Fruit fly (Drosophila melanogaster) whole organism, embryonic: Measurements from ENCODE around the gene usp.

Experiments used
- Ada2b ChIP-seq: fragments of 200-800 bp; sonication (Bioruptor generic); IDR thresholded peaks from 2 replicates; pipeline ENCODE4 v1.3.6; 2022; ENCODE audit warnings: missing biosample characterization, missing genetic modification characterization
- Asciz ChIP-seq: fragments of 200-800 bp; sonication (Bioruptor generic); optimal IDR thresholded peaks from 2 replicates; lab custom pipeline; 2017; ENCODE audit warnings: missing biosample characterization, mild to moderate bottlenecking, missing genetic modification characterization, missing genetic modification reagents
- BtbVII ChIP-seq: fragments of 200-800 bp; sonication (Bioruptor generic); optimal IDR thresholded peaks from 3 replicates; lab custom pipeline; 2017; ENCODE audit warnings: missing biosample characterization, mild to moderate bottlenecking, missing genetic modification characterization
- CG11247 ChIP-seq: fragments of 200-800 bp; sonication (Bioruptor generic); IDR thresholded peaks from 2 replicates; pipeline ENCODE4 v1.3.6; 2022; ENCODE audit warnings: missing biosample characterization, missing genetic modification characterization
- CG12659 ChIP-seq: fragments of 200-800 bp; sonication (Bioruptor generic); optimal IDR thresholded peaks from 3 replicates; lab custom pipeline; 2017; ENCODE audit warnings: mild to moderate bottlenecking, missing biosample characterization, missing genetic modification reagents, missing genetic modification characterization
- CG12744 ChIP-seq: fragments of 200-800 bp; sonication (Bioruptor generic); optimal IDR thresholded peaks from 2 replicates; lab custom pipeline; 2016; ENCODE audit warnings: missing biosample characterization, missing genetic modification characterization
- CG13775 ChIP-seq: fragments of 200-800 bp; sonication (Bioruptor generic); optimal IDR thresholded peaks from 3 replicates; lab custom pipeline; 2017; ENCODE audit warnings: missing biosample characterization, mild to moderate bottlenecking, missing genetic modification characterization
- CG1602 ChIP-seq: fragments of 200-800 bp; sonication (Bioruptor generic); optimal IDR thresholded peaks from 3 replicates; lab custom pipeline; 2016; ENCODE audit warnings: missing biosample characterization, missing genetic modification characterization
- CG1603 ChIP-seq: fragments of 200-800 bp; sonication (Bioruptor generic); optimal IDR thresholded peaks from 2 replicates; lab custom pipeline; 2019; ENCODE audit warnings: missing biosample characterization, mild to moderate bottlenecking, missing genetic modification characterization, moderate library complexity
- CG16813 ChIP-seq: fragments of 200-800 bp; sonication (Bioruptor generic); IDR thresholded peaks from 3 replicates; pipeline ENCODE4 v1.3.6; 2022; ENCODE audit warnings: missing biosample characterization, missing genetic modification characterization; ENCODE audit not compliant: partially characterized antibody
- CG16815 ChIP-seq: fragments of 200-800 bp; sonication (Bioruptor generic); optimal IDR thresholded peaks from 3 replicates; lab custom pipeline; 2017; ENCODE audit warnings: missing biosample characterization, mild to moderate bottlenecking, missing genetic modification characterization
- CG17568 ChIP-seq: fragments of 200-800 bp; sonication (Bioruptor generic); optimal IDR thresholded peaks from 2 replicates; lab custom pipeline; 2018; ENCODE audit warnings: missing biosample characterization, mild to moderate bottlenecking, missing genetic modification characterization, moderate library complexity
- CG17612 ChIP-seq: fragments of 200-800 bp; sonication (Bioruptor generic); IDR thresholded peaks from 2 replicates; pipeline ENCODE4 v1.3.6; 2022; ENCODE audit warnings: missing biosample characterization, missing genetic modification characterization
- CG18011 ChIP-seq: fragments of 200-800 bp; sonication (Bioruptor generic); optimal IDR thresholded peaks from 2 replicates; lab custom pipeline; 2017; ENCODE audit warnings: missing biosample characterization, missing genetic modification characterization, mild to moderate bottlenecking, moderate library complexity, missing genotype
- CG18619 ChIP-seq: fragments of 200-800 bp; sonication (Bioruptor generic); optimal IDR thresholded peaks from 3 replicates; lab custom pipeline; 2017; ENCODE audit warnings: missing biosample characterization, mild to moderate bottlenecking, missing genetic modification characterization
- CG2199 ChIP-seq: fragments of 200-800 bp; sonication (Bioruptor generic); IDR thresholded peaks from 3 replicates; pipeline ENCODE4 v1.3.6; 2022; ENCODE audit warnings: missing biosample characterization, missing genetic modification characterization
- CG2712 ChIP-seq: fragments of 200-800 bp; optimal IDR thresholded peaks from 3 replicates; lab custom pipeline; 2019; ENCODE audit warnings: missing biosample characterization, mild to moderate bottlenecking, missing genetic modification characterization, moderate library complexity
- CG31388 ChIP-seq: fragments of 200-800 bp; sonication (Bioruptor generic); optimal IDR thresholded peaks from 2 replicates; lab custom pipeline; 2016; ENCODE audit warnings: missing biosample characterization, missing genetic modification characterization
- CG32772 ChIP-seq: fragments of 200-800 bp; sonication (Bioruptor generic); IDR thresholded peaks from 2 replicates; pipeline ENCODE4 v1.3.6; 2022; ENCODE audit warnings: missing biosample characterization, missing genetic modification characterization
- CG7556 ChIP-seq: fragments of 200-800 bp; sonication (Bioruptor generic); optimal IDR thresholded peaks from 2 replicates; lab custom pipeline; 2017; ENCODE audit warnings: missing biosample characterization, mild to moderate bottlenecking, missing genetic modification characterization
- CG8089 ChIP-seq: fragments of 200-800 bp; sonication (Bioruptor generic); optimal IDR thresholded peaks from 3 replicates; lab custom pipeline; 2016; ENCODE audit warnings: missing biosample characterization, missing genetic modification characterization
- CG8290 ChIP-seq, 3 experiments: fragments of 200-800 bp; sonication (Bioruptor generic); optimal IDR thresholded peaks; 2 replicates each; lab custom pipeline; 2016 to 2019; ENCODE audit warnings: missing biosample characterization in 3 of 3, missing genetic modification characterization in 3 of 3, mild to moderate bottlenecking in 2 of 3, moderate library complexity in 1 of 3
- CG9437 ChIP-seq: fragments of 200-800 bp; sonication (Bioruptor generic); optimal IDR thresholded peaks from 2 replicates; lab custom pipeline; 2018; ENCODE audit warnings: missing biosample characterization, mild to moderate bottlenecking, missing genetic modification characterization
- Camta ChIP-seq: fragments of 200-800 bp; sonication (Bioruptor generic); optimal IDR thresholded peaks from 2 replicates; lab custom pipeline; 2016; ENCODE audit warnings: missing biosample characterization, missing genetic modification characterization
- D ChIP-seq, 2 experiments: fragments of 200-800 bp in 1 of 2; fragments of >200 bp in 1 of 2; sonication (Bioruptor generic) in 1 of 2; optimal IDR thresholded peaks; 2 replicates in 1 of 2; 3 replicates in 1 of 2; lab custom pipeline; 2017; ENCODE audit warnings: mild to moderate bottlenecking in 1 of 2, missing biosample characterization in 1 of 2, missing genetic modification characterization in 1 of 2, missing genetic modification reagents in 1 of 2
- Dll ChIP-seq: fragments of 200-800 bp; sonication (Bioruptor generic); IDR thresholded peaks from 4 replicates; pipeline ENCODE4 v1.3.6; 2022; ENCODE audit warnings: missing biosample characterization, missing genetic modification characterization; ENCODE audit not compliant: partially characterized antibody
- E2f1 ChIP-seq: fragments of 200-800 bp; sonication (Bioruptor generic); IDR thresholded peaks from 2 replicates; pipeline ENCODE4 v1.3.6; 2022; ENCODE audit warnings: missing biosample characterization, missing genetic modification characterization
- HHEX ChIP-seq: fragments of 200-800 bp; sonication (Bioruptor generic); optimal IDR thresholded peaks from 3 replicates; lab custom pipeline; 2017; ENCODE audit warnings: missing biosample characterization, mild to moderate bottlenecking, missing genetic modification characterization, missing genetic modification reagents
- HLH54F ChIP-seq: fragments of 200-800 bp; sonication (Bioruptor generic); optimal IDR thresholded peaks from 3 replicates; lab custom pipeline; 2016; ENCODE audit warnings: missing biosample characterization, missing genetic modification characterization
- Hr78 ChIP-seq, 2 experiments: fragments of 200-800 bp in 1 of 2; fragments of >200 bp in 1 of 2; sonication (Bioruptor generic) in 1 of 2; optimal IDR thresholded peaks; 2 replicates each; lab custom pipeline; 2017 to 2019; ENCODE audit warnings: missing biosample characterization in 2 of 2, missing genetic modification characterization in 2 of 2, mild to moderate bottlenecking in 1 of 2, moderate library complexity in 1 of 2
- Myb ChIP-seq: fragments of 200-800 bp; sonication (Bioruptor generic); optimal IDR thresholded peaks from 2 replicates; lab custom pipeline; 2016; ENCODE audit warnings: missing biosample characterization, missing genetic modification characterization
- Rx ChIP-seq: fragments of 200-800 bp; sonication (Bioruptor generic); IDR thresholded peaks from 2 replicates; pipeline ENCODE4 v1.3.6; 2022; ENCODE audit warnings: missing biosample characterization, missing genetic modification characterization
- Ssrp ChIP-seq: fragments of 200-800 bp; sonication (Bioruptor generic); optimal IDR thresholded peaks from 2 replicates; lab custom pipeline; 2018; ENCODE audit warnings: missing biosample characterization, mild to moderate bottlenecking, missing genetic modification characterization, moderate library complexity
- Taf1 ChIP-seq: fragments of 200-800 bp; sonication (Bioruptor generic); IDR thresholded peaks from 2 replicates; pipeline ENCODE4 v1.3.6; 2022; ENCODE audit warnings: missing biosample characterization, missing genetic modification characterization
- caup ChIP-seq: fragments of 200-800 bp; sonication (Bioruptor generic); optimal IDR thresholded peaks from 3 replicates; lab custom pipeline; 2017; ENCODE audit warnings: missing biosample characterization, mild to moderate bottlenecking, missing genetic modification characterization, moderate library complexity; ENCODE audit not compliant: severe bottlenecking
- ems ChIP-seq: fragments of 200-800 bp; sonication (Bioruptor generic); optimal IDR thresholded peaks from 3 replicates; lab custom pipeline; 2016; ENCODE audit warnings: missing biosample characterization, missing genetic modification characterization
- exex ChIP-seq: fragments of 200-800 bp; sonication (Bioruptor generic); optimal IDR thresholded peaks from 4 replicates; lab custom pipeline; 2018; ENCODE audit warnings: missing biosample characterization, mild to moderate bottlenecking, missing genetic modification characterization, moderate library complexity
- gfzf ChIP-seq: fragments of 200-800 bp; sonication (Bioruptor generic); optimal IDR thresholded peaks from 2 replicates; lab custom pipeline; 2016; ENCODE audit warnings: missing biosample characterization, mild to moderate bottlenecking, missing genetic modification characterization, moderate library complexity
- grau ChIP-seq: fragments of 200-800 bp; optimal IDR thresholded peaks from 3 replicates; lab custom pipeline; 2019; ENCODE audit warnings: missing biosample characterization, mild to moderate bottlenecking, missing genetic modification characterization, moderate library complexity
- hkb ChIP-seq, 2 experiments: fragments of 200-800 bp in 1 of 2; fragments of >200 bp in 1 of 2; sonication (Bioruptor generic) in 1 of 2; IDR thresholded peaks in 1 of 2; optimal IDR thresholded peaks in 1 of 2; 2 replicates each; pipeline versions ENCODE4 v1.3.6 to Lab custom; 2017 to 2022; ENCODE audit warnings: missing biosample characterization in 1 of 2, missing genetic modification characterization in 1 of 2
- lbe ChIP-seq: fragments of 200-800 bp; sonication (Bioruptor generic); optimal IDR thresholded peaks from 2 replicates; lab custom pipeline; 2016; ENCODE audit warnings: missing biosample characterization, mild to moderate bottlenecking, missing genetic modification characterization
- lilli ChIP-seq: fragments of 200-800 bp; sonication (Bioruptor generic); optimal IDR thresholded peaks from 3 replicates; lab custom pipeline; 2016; ENCODE audit warnings: missing biosample characterization, missing genetic modification characterization
- oc ChIP-seq: fragments of 200-800 bp; sonication (Bioruptor generic); optimal IDR thresholded peaks from 2 replicates; lab custom pipeline; 2018; ENCODE audit warnings: missing biosample characterization, mild to moderate bottlenecking, missing genetic modification characterization, moderate library complexity
- pum ChIP-seq: fragments of 200-800 bp; sonication (Bioruptor generic); optimal IDR thresholded peaks from 2 replicates; lab custom pipeline; 2016; ENCODE audit warnings: missing biosample characterization, missing genetic modification characterization
- rib ChIP-seq: fragments of 200-800 bp; sonication (Bioruptor generic); IDR thresholded peaks from 2 replicates; pipeline ENCODE4 v1.3.6; 2022; ENCODE audit warnings: missing biosample characterization, missing genetic modification characterization
- run ChIP-seq: fragments of 200-800 bp; sonication (Bioruptor generic); optimal IDR thresholded peaks from 3 replicates; lab custom pipeline; 2018; ENCODE audit warnings: missing biosample characterization, mild to moderate bottlenecking, missing genetic modification characterization
- sisA ChIP-seq: fragments of 200-800 bp; sonication (Bioruptor generic); IDR thresholded peaks from 2 replicates; pipeline ENCODE4 v1.3.6; 2022; ENCODE audit warnings: missing biosample characterization, missing genetic modification characterization
- stc ChIP-seq: fragments of 200-800 bp; sonication (Bioruptor generic); IDR thresholded peaks from 2 replicates; pipeline ENCODE4 v1.3.6; 2022; ENCODE audit warnings: missing biosample characterization, missing genetic modification characterization

The usp gene

DNA sequence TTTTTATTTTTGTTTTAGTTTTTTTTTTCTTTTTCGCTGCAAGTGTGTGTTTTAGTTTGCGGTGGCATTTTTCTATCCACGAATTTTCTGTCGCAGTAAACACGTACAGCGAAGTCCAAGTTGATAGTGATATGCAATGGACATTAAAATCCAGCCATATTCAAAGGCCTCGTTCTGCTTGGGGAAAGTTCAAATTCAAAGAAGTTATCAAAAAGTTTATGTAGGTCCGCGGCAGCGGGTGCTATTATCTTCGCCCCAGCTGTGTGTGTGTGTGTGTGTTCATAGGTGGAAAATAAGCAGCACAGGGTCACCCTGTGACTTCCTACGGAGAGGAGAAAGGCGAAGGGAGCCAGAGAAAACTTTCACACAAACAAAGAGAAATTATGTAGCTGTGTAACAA is 45.4 kb upstream of the usp start (continued):
- TF ChIP-seq CG13775 (GFP tag; lab: Kevin White, UChicago) = no peak
- TF ChIP-seq grau = peak; percentile 60
- peak in 1 of 2 experiments; percentile 77 for TF ChIP-seq Hr78 (GFP tag; optimal IDR thresholded peaks at IDR 0.05; lab: Kevin White, UChicago)
- TF ChIP-seq CG11247 (GFP tag; lab: Robert Waterston, UW) = peak; percentile 59
- TF ChIP-seq Camta (GFP tag; lab: Kevin White, UChicago) = peak; percentile 36
- TF ChIP-seq CG2199 (GFP tag; lab: Robert Waterston, UW) = 0 out of 3 replicates have a peak, but pooled peaks have one; percentile 62
- TF ChIP-seq CG16813 (GFP tag; lab: Robert Waterston, UW) = no peak
- no peak for TF ChIP-seq Dll (GFP tag; lab: Robert Waterston, UW)
- no peak for TF ChIP-seq CG8290 (GFP tag; optimal IDR thresholded peaks at IDR 0.05; lab: Kevin White, UChicago)
- TF ChIP-seq CG8290 (tag; optimal IDR thresholded peaks at IDR 0.05; lab: Kevin White, UChicago) = peak in 1 of 2 experiments; percentile 90
- TF ChIP-seq CG18619 (GFP tag; lab: Kevin White, UChicago) = peak; percentile 71
- TF ChIP-seq CG16815 (GFP tag; lab: Kevin White, UChicago) = peak; percentile 52
- no peak for TF ChIP-seq exex (tag; lab: Kevin White, UChicago)
- peak; percentile 44 for TF ChIP-seq Ssrp
- peak; percentile 15 for TF ChIP-seq HHEX (GFP tag; lab: Kevin White, UChicago)
- peak; percentile 13 for TF ChIP-seq run (tag; lab: Kevin White, UChicago)
- TF ChIP-seq BtbVII (GFP tag; lab: Kevin White, UChicago) = no peak
- no peak for TF ChIP-seq gfzf (GFP tag; lab: Kevin White, UChicago)
- TF ChIP-seq hkb (optimal IDR thresholded peaks at IDR 0.05; lab: Kevin White, UChicago) = no peak
- peak; percentile 75 for TF ChIP-seq hkb (GFP tag; IDR thresholded peaks at IDR 0.05; lab: Robert Waterston, UW)
- peak; percentile 29 for TF ChIP-seq CG18011
- no peak for TF ChIP-seq CG12744 (GFP tag; lab: Kevin White, UChicago)
- peak; percentile 39 for TF ChIP-seq CG17568
- TF ChIP-seq CG2712 (tag; lab: Kevin White, UChicago) = peak; percentile 69
- peak; percentile 46 for TF ChIP-seq CG1602 (GFP tag; lab: Kevin White, UChicago)
- TF ChIP-seq lilli = peak; percentile 48
- TF ChIP-seq CG8089 (GFP tag; lab: Kevin White, UChicago) = peak; percentile 43
- peak; percentile 86 for TF ChIP-seq CG1603 (tag; lab: Kevin White, UChicago)
- TF ChIP-seq CG12659 (GFP tag; lab: Kevin White, UChicago) = peak; percentile 56
- TF ChIP-seq E2f1 (GFP tag; lab: Robert Waterston, UW) = peak; percentile 65
- TF ChIP-seq D (optimal IDR thresholded peaks at IDR 0.05; lab: Kevin White, UChicago) = no peak
- TF ChIP-seq D (GFP tag; optimal IDR thresholded peaks at IDR 0.05; lab: Kevin White, UChicago) = peak; percentile 44
- TF ChIP-seq rib (GFP tag; lab: Robert Waterston, UW) = no peak
- TF ChIP-seq stc = peak; percentile 67
- no peak for TF ChIP-seq CG17612 (GFP tag; lab: Robert Waterston, UW)
- peak; percentile 25 for TF ChIP-seq ems (GFP tag; lab: Kevin White, UChicago)
- TF ChIP-seq Myb = peak; percentile 40
- TF ChIP-seq pum (GFP tag; lab: Kevin White, UChicago) = peak; percentile 36
- no peak for TF ChIP-seq lbe (GFP tag; lab: Kevin White, UChicago)
- peak; percentile 65 for TF ChIP-seq CG32772 (GFP tag; lab: Robert Waterston, UW)
- peak; percentile 70 for TF ChIP-seq oc (tag; lab: Kevin White, UChicago)
- TF ChIP-seq Taf1 (GFP tag; lab: Robert Waterston, UW) = no peak
- TF ChIP-seq caup (GFP tag; lab: Kevin White, UChicago) = no peak
- TF ChIP-seq sisA (GFP tag; lab: Robert Waterston, UW) = peak; percentile 65
- no peak for TF ChIP-seq CG31388 (GFP tag; lab: Kevin White, UChicago)
- peak; percentile 45 for TF ChIP-seq Asciz (GFP tag; lab: Kevin White, UChicago)
- TF ChIP-seq CG9437 (GFP tag; lab: Kevin White, UChicago) = peak; percentile 24
- TF ChIP-seq HLH54F (GFP tag; lab: Kevin White, UChicago) = peak; percentile 36
- TF ChIP-seq Ada2b (GFP tag; lab: Robert Waterston, UW) = peak; percentile 35; the same call in 1 of the 2 replicates
- TF ChIP-seq CG7556 (GFP tag; lab: Kevin White, UChicago) = peak; percentile 57
- TF ChIP-seq Rx = peak; percentile 58
